Fruit fly (Drosophila melanogaster): Measurements from ENCODE around the gene CG7573.
A peak's percentile ranks its signal among the peaks of the same experiment; 100 is the strongest.

CG7573 gene

DNA sequence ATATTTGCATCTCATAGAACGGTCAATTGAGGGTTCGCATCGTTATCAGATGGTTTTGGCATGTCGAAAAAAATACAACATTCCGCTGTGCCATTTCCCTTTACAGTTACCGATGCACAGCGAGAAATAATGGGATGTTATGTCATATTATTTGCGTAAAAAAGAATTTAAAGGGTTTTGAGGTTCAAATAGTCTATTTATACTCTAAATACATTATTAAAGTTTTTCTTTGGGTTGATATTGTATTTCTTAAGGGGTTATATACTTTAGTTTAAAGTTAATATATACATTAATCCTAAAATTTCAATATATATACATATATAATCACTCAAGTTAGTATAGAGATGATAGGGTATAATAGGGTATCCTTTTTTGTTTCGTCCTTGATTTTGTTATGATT, 8.6 kb upstream of the CG7573 start (continued):
- TF ChIP-seq CG15514 (GFP tag; optimal IDR thresholded peaks at IDR 0.05), result no peak
- TF ChIP-seq sob (GFP tag; IDR thresholded peaks at IDR 0.05), result no peak
- TF ChIP-seq cg (GFP tag; optimal IDR thresholded peaks at IDR 0.05), result no peak
- no peak for TF ChIP-seq ap (GFP tag; IDR thresholded peaks at IDR 0.05)
- no peak for TF ChIP-seq CG15073 (GFP tag; optimal IDR thresholded peaks at IDR 0.05)
- TF ChIP-seq CG17328 (GFP tag; IDR thresholded peaks at IDR 0.05), result 0 out of 2 replicates have a peak, but pooled peaks have one; percentile 7
- TF ChIP-seq ro (GFP tag; IDR thresholded peaks at IDR 0.05), result no peak
- no peak for TF ChIP-seq CG34422 (GFP tag; IDR thresholded peaks at IDR 0.05)
- TF ChIP-seq tin (GFP tag; optimal IDR thresholded peaks at IDR 0.05), result no peak
- TF ChIP-seq CG1647 (GFP tag; optimal IDR thresholded peaks at IDR 0.05), result no peak
- no peak for TF ChIP-seq fd64A (GFP tag; optimal IDR thresholded peaks at IDR 0.05)
- TF ChIP-seq Lhr (GFP tag; optimal IDR thresholded peaks at IDR 0.05), result no peak
- TF ChIP-seq NC2α (GFP tag; optimal IDR thresholded peaks at IDR 0.05), result no peak
- no peak for TF ChIP-seq dpn (GFP tag; optimal IDR thresholded peaks at IDR 0.05)
- peak; percentile 60 for TF ChIP-seq CG10979 (tag; optimal IDR thresholded peaks at IDR 0.05)
- no peak for TF ChIP-seq ems (GFP tag; optimal IDR thresholded peaks at IDR 0.05)
- TF ChIP-seq Rfx (GFP tag; IDR thresholded peaks at IDR 0.05), result no peak
- no peak for TF ChIP-seq CG1602 (GFP tag; optimal IDR thresholded peaks at IDR 0.05)
- no peak for TF ChIP-seq bigmax (GFP tag; optimal IDR thresholded peaks at IDR 0.05)
- TF ChIP-seq CG18619 (GFP tag; optimal IDR thresholded peaks at IDR 0.05), result no peak
- no peak for TF ChIP-seq D19B (GFP tag; optimal IDR thresholded peaks at IDR 0.05)
- peak; percentile 40 for TF ChIP-seq CG17829 (tag; optimal IDR thresholded peaks at IDR 0.05)
- TF ChIP-seq slou (GFP tag; optimal IDR thresholded peaks at IDR 0.05), result no peak
- TF ChIP-seq C15 (GFP tag; IDR thresholded peaks at IDR 0.05), result no peak
- no peak for TF ChIP-seq GATAe (GFP tag; conservative IDR thresholded peaks at IDR 0.05)
- 0 out of 3 replicates have a peak, but pooled peaks have one; percentile 25 for TF ChIP-seq CG17361 (GFP tag; IDR thresholded peaks at IDR 0.05)
- TF ChIP-seq CG8388 (GFP tag; optimal IDR thresholded peaks at IDR 0.05), result peak; percentile 28
- no peak for TF ChIP-seq CG3838 (GFP tag; optimal IDR thresholded peaks at IDR 0.05)
- TF ChIP-seq CG7745 (tag; optimal IDR thresholded peaks at IDR 0.05), result no peak
- TF ChIP-seq seq (GFP tag; IDR thresholded peaks at IDR 0.05), result no peak
- no peak for TF ChIP-seq lbe (GFP tag; optimal IDR thresholded peaks at IDR 0.05)
- TF ChIP-seq CG3163 (GFP tag; optimal IDR thresholded peaks at IDR 0.05), result no peak
- no peak for TF ChIP-seq CG1529 (GFP tag; optimal IDR thresholded peaks at IDR 0.05)
- no peak for TF ChIP-seq br (optimal IDR thresholded peaks at IDR 0.05)
- no peak for TF ChIP-seq Doc2 (GFP tag; IDR thresholded peaks at IDR 0.05)
- no peak for TF ChIP-seq Xbp1 (GFP tag; optimal IDR thresholded peaks at IDR 0.05)
- no peak for TF ChIP-seq NFAT (GFP tag; IDR thresholded peaks at IDR 0.05)
- TF ChIP-seq Nf-YA (GFP tag; IDR thresholded peaks at IDR 0.05), result no peak
- no peak for TF ChIP-seq Tbp (GFP tag; optimal IDR thresholded peaks at IDR 0.05)
- TF ChIP-seq Nf-YC (tag; optimal IDR thresholded peaks at IDR 0.05), result no peak
- no peak for TF ChIP-seq danr (GFP tag; IDR thresholded peaks at IDR 0.05)
- TF ChIP-seq sqz (GFP tag; optimal IDR thresholded peaks at IDR 0.05), result peak; percentile 12
- TF ChIP-seq scrt (GFP tag; optimal IDR thresholded peaks at IDR 0.05), result no peak
- TF ChIP-seq Taf1 (GFP tag; IDR thresholded peaks at IDR 0.05), result no peak
- peak; percentile 87 for TF ChIP-seq nerfin-1 (tag; optimal IDR thresholded peaks at IDR 0.05)
- TF ChIP-seq ranshi (GFP tag; IDR thresholded peaks at IDR 0.05), result no peak
- no peak for TF ChIP-seq Scr (GFP tag; IDR thresholded peaks at IDR 0.05; ENCODE audit: partially characterized antibody)
- TF ChIP-seq Dll (GFP tag; IDR thresholded peaks at IDR 0.05; ENCODE audit: partially characterized antibody), result no peak
- TF ChIP-seq bsh (GFP tag; optimal IDR thresholded peaks at IDR 0.05), result peak in 1 of 2 experiments; percentile 6
- TF ChIP-seq schlank (tag; optimal IDR thresholded peaks at IDR 0.05), result no peak
- TF ChIP-seq disco-r (GFP tag; optimal IDR thresholded peaks at IDR 0.05), result no peak
- no peak for TF ChIP-seq HmgZ (tag; optimal IDR thresholded peaks at IDR 0.05)
- TF ChIP-seq CG11456 (GFP tag; IDR thresholded peaks at IDR 0.05), result no peak

Data from whole organism, embryonic.